Worm (Caenorhabditis elegans) whole organism, L3 larva: Measurements from ENCODE around the gene abt-1.

Experiments used
- aly-2 ChIP-seq: fragments of 150-350 bp; optimal IDR thresholded peaks from 2 replicates; lab custom pipeline; 2014; ENCODE audit warnings: missing biosample characterization, missing genetic modification characterization
- ceh-16 ChIP-seq: sonication (generic microtip); optimal IDR thresholded peaks from 2 replicates; lab custom pipeline; 2017; ENCODE audit warnings: missing biosample characterization, missing genetic modification characterization
- ceh-28 ChIP-seq: fragments of 150-350 bp; optimal IDR thresholded peaks from 2 replicates; lab custom pipeline; 2014; ENCODE audit warnings: missing biosample characterization, missing genetic modification reagents, missing genetic modification characterization
- daf-12 ChIP-seq: fragments of 150-350 bp; optimal IDR thresholded peaks from 2 replicates; lab custom pipeline; 2014; ENCODE audit warnings: missing biosample characterization, missing genetic modification reagents, missing genetic modification characterization
- elt-3 ChIP-seq, 3 experiments: fragments of 150-350 bp in 1 of 3; sonication (generic microtip) in 2 of 3; optimal IDR thresholded peaks; 2 replicates in 2 of 3; 4 replicates in 1 of 3; lab custom pipeline; 2014 to 2017; ENCODE audit warnings: missing biosample characterization in 3 of 3, missing genetic modification characterization in 3 of 3
- fkh-10 ChIP-seq: sonication (generic microtip); optimal IDR thresholded peaks from 2 replicates; lab custom pipeline; 2017; ENCODE audit warnings: missing biosample characterization, missing genetic modification reagents, missing genetic modification characterization
- lin-39 ChIP-seq: fragments of 150-350 bp; optimal IDR thresholded peaks from 2 replicates; lab custom pipeline; 2018; ENCODE audit warnings: missing biosample characterization, missing genetic modification reagents, missing genetic modification characterization
- nhr-25 ChIP-seq: sonication (generic microtip); optimal IDR thresholded peaks from 2 replicates; lab custom pipeline; 2017; ENCODE audit warnings: missing biosample characterization, missing genetic modification characterization
- nhr-76 ChIP-seq: fragments of 150-350 bp; sonication (generic microtip); optimal IDR thresholded peaks from 5 replicates; lab custom pipeline; 2014; ENCODE audit warnings: missing biosample characterization, missing genetic modification characterization
- nhr-77 ChIP-seq: fragments of 150-350 bp; optimal IDR thresholded peaks from 2 replicates; lab custom pipeline; 2014; ENCODE audit warnings: missing biosample characterization, missing genetic modification characterization
- pqm-1 ChIP-seq: fragments of 150-350 bp; optimal IDR thresholded peaks from 2 replicates; lab custom pipeline; 2017; ENCODE audit warnings: missing biosample characterization, missing genetic modification characterization, inconsistent platforms
- tbx-2 ChIP-seq: sonication (generic microtip); optimal IDR thresholded peaks from 2 replicates; lab custom pipeline; 2016; ENCODE audit warnings: mild to moderate bottlenecking, missing genetic modification characterization, missing compliant biosample characterization

ce11 chrIV:10216704-10217296 is 2.1 kb upstream of the abt-1 start:
- no peak for TF ChIP-seq nhr-76 (tag; lab: Kevin White, UChicago)
- TF ChIP-seq fkh-10 (GFP tag; lab: Kevin White, UChicago), result no peak
- TF ChIP-seq lin-39 (tag; lab: Kevin White, UChicago), result no peak
- TF ChIP-seq aly-2, result no peak
- TF ChIP-seq nhr-25 (tag; lab: Kevin White, UChicago), result no peak
- TF ChIP-seq nhr-77 (tag; lab: Kevin White, UChicago), result no peak
- TF ChIP-seq tbx-2 (tag; lab: Kevin White, UChicago), result no peak
- TF ChIP-seq ceh-16 (tag; lab: Kevin White, UChicago), result no peak
- no peak for TF ChIP-seq elt-3 (tag; optimal IDR thresholded peaks at IDR 0.05; lab: Kevin White, UChicago)
- TF ChIP-seq ceh-28 (tag; lab: Kevin White, UChicago), result no peak
- TF ChIP-seq daf-12, result no peak
- TF ChIP-seq pqm-1 (tag; lab: Kevin White, UChicago), result no peak
